Fruit fly (Drosophila melanogaster) whole organism, prepupa: Measurements from ENCODE around the gene ppk30.

Source experiments
- CG1621 ChIP-seq: fragments of 200-800 bp; sonication (Bioruptor generic); optimal IDR thresholded peaks from 3 replicates; lab custom pipeline; 2018; ENCODE audit warnings: missing biosample characterization, mild to moderate bottlenecking, missing genetic modification characterization
- CG6792 ChIP-seq: fragments of 200-800 bp; sonication (Bioruptor generic); optimal IDR thresholded peaks from 3 replicates; lab custom pipeline; 2016; ENCODE audit warnings: missing biosample characterization, missing genetic modification characterization
- CG9139 ChIP-seq: fragments of 200-800 bp; sonication (Bioruptor generic); optimal IDR thresholded peaks from 3 replicates; lab custom pipeline; 2017; ENCODE audit warnings: missing biosample characterization, mild to moderate bottlenecking, missing genetic modification characterization
- Hr4 ChIP-seq: fragments of 200-800 bp; sonication (Bioruptor generic); optimal IDR thresholded peaks from 3 replicates; lab custom pipeline; 2016; ENCODE audit warnings: missing biosample characterization, missing genetic modification characterization
- OdsH ChIP-seq: fragments of 200-800 bp; sonication (Bioruptor generic); optimal IDR thresholded peaks from 3 replicates; lab custom pipeline; 2016; ENCODE audit warnings: missing biosample characterization, missing genetic modification characterization
- dsx ChIP-seq: fragments of 200-800 bp; optimal IDR thresholded peaks from 3 replicates; lab custom pipeline; 2019; ENCODE audit warnings: missing biosample characterization, mild to moderate bottlenecking, missing genetic modification characterization, moderate library complexity; ENCODE audit not compliant: poor library complexity, severe bottlenecking

DNA sequence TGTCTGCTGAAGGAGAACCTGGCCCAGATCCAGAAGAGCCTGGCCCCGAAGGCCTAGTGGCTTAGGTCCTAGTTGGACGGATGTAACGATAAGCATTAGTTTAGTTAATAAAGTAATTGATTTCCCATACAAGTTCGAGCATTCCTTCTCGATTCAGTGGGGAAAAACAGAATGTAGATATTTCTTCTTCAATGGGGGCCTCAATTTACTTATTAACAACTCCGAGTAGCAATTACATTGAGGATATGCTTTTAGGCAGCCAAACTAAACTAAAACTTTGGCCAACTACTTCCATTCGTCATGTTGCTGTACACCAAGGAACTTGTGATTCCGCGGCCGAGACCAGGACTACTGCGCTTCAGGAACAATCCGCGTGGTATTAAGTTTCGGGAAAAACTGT is 3.2 kb downstream of the ppk30 start, which contains the start of gene ppk19:
- no peak for TF ChIP-seq dsx
- no peak for TF ChIP-seq OdsH
- no peak for TF ChIP-seq CG1621 (tag; lab: Kevin White, UChicago)
- no peak for TF ChIP-seq Hr4 (GFP tag; lab: Kevin White, UChicago)
- TF ChIP-seq CG6792 (GFP tag; lab: Kevin White, UChicago) = no peak
- TF ChIP-seq CG9139 (GFP tag; lab: Kevin White, UChicago) = no peak
